Fruit fly (Drosophila melanogaster): ENCODE measurements around the gene B-H2.

B-H2 gene

dm6 chrX:17297924-17298591 is 16.3 kb upstream of the B-H2 start (continued):
- TF ChIP-seq Atf-2 (GFP tag; optimal IDR thresholded peaks at IDR 0.05): no peak
- TF ChIP-seq wor (GFP tag; IDR thresholded peaks at IDR 0.05): no peak
- TF ChIP-seq Dek (tag; optimal IDR thresholded peaks at IDR 0.05): no peak
- TF ChIP-seq CG11456 (GFP tag; IDR thresholded peaks at IDR 0.05): no peak
- no peak for TF ChIP-seq Six4 (GFP tag; optimal IDR thresholded peaks at IDR 0.05)
- TF ChIP-seq CG13123 (GFP tag; optimal IDR thresholded peaks at IDR 0.05): no peak
- no peak for TF ChIP-seq ro (GFP tag; IDR thresholded peaks at IDR 0.05)
- TF ChIP-seq pho (GFP tag; optimal IDR thresholded peaks at IDR 0.05): no peak
- TF ChIP-seq CG18476 (GFP tag; optimal IDR thresholded peaks at IDR 0.05): no peak
- TF ChIP-seq CG18599 (GFP tag; optimal IDR thresholded peaks at IDR 0.05): no peak
- TF ChIP-seq CG6791 (GFP tag; IDR thresholded peaks at IDR 0.05; ENCODE audit: partially characterized antibody): 0 out of 3 replicates have a peak, but pooled peaks have one; percentile 41
- no peak for TF ChIP-seq CG11560 (tag; IDR thresholded peaks at IDR 0.05)
- no peak for TF ChIP-seq HmgZ (tag; optimal IDR thresholded peaks at IDR 0.05)
- no peak for TF ChIP-seq CG9817 (tag; optimal IDR thresholded peaks at IDR 0.05)
- no peak for TF ChIP-seq Lim3 (GFP tag; IDR thresholded peaks at IDR 0.05)
- TF ChIP-seq crol (GFP tag; IDR thresholded peaks at IDR 0.05): no peak
- no peak for TF ChIP-seq Kr (GFP tag; optimal IDR thresholded peaks at IDR 0.05)
- TF ChIP-seq CkIIα-i1 (GFP tag; IDR thresholded peaks at IDR 0.05): no peak
- TF ChIP-seq twi (tag; optimal IDR thresholded peaks at IDR 0.05): peak; percentile 38
- no peak for TF ChIP-seq prd (optimal IDR thresholded peaks at IDR 0.05)
- TF ChIP-seq prd (GFP tag; IDR thresholded peaks at IDR 0.05): peak; percentile 28; the same call in 1 of the 3 replicates
- TF ChIP-seq CG43689 (GFP tag; IDR thresholded peaks at IDR 0.05): no peak
- no peak for TF ChIP-seq Deaf1 (tag; optimal IDR thresholded peaks at IDR 0.05)
- TF ChIP-seq CoRest (tag; optimal IDR thresholded peaks at IDR 0.05): no peak
- no peak for TF ChIP-seq CG10565 (GFP tag; optimal IDR thresholded peaks at IDR 0.05)
- no peak for TF ChIP-seq CG8765 (GFP tag; IDR thresholded peaks at IDR 0.05)
- TF ChIP-seq Optix (GFP tag; IDR thresholded peaks at IDR 0.05): 0 out of 3 replicates have a peak, but pooled peaks have one; percentile 55
- no peak for TF ChIP-seq chn (GFP tag; optimal IDR thresholded peaks at IDR 0.05)
- TF ChIP-seq sim (GFP tag; IDR thresholded peaks at IDR 0.05): no peak
- no peak for TF ChIP-seq Jarid2 (GFP tag; optimal IDR thresholded peaks at IDR 0.05)
- no peak for TF ChIP-seq D (optimal IDR thresholded peaks at IDR 0.05)
- peak; percentile 28 for TF ChIP-seq D (GFP tag; optimal IDR thresholded peaks at IDR 0.05)
- TF ChIP-seq CG1647 (GFP tag; optimal IDR thresholded peaks at IDR 0.05): no peak
- no peak for TF ChIP-seq CG17802 (tag; optimal IDR thresholded peaks at IDR 0.05)
- TF ChIP-seq Ravus (GFP tag; IDR thresholded peaks at IDR 0.05): no peak
- TF ChIP-seq Trl (optimal IDR thresholded peaks at IDR 0.05): no peak
- TF ChIP-seq Trl (GFP tag; optimal IDR thresholded peaks at IDR 0.05): no peak
- TF ChIP-seq CG13775 (GFP tag; optimal IDR thresholded peaks at IDR 0.05): no peak
- peak; percentile 19 for TF ChIP-seq wek (GFP tag; optimal IDR thresholded peaks at IDR 0.05)
- no peak for TF ChIP-seq pan (optimal IDR thresholded peaks at IDR 0.05)
- peak in 1 of 2 experiments; percentile 38 for TF ChIP-seq pan (GFP tag; optimal IDR thresholded peaks at IDR 0.05 in 1 of 2, IDR thresholded peaks at IDR 0.05 in 1 of 2)
- TF ChIP-seq CG2712 (tag; optimal IDR thresholded peaks at IDR 0.05): peak; percentile 9
- TF ChIP-seq CG6765 (GFP tag; optimal IDR thresholded peaks at IDR 0.05): no peak
- TF ChIP-seq trh (GFP tag; optimal IDR thresholded peaks at IDR 0.05): no peak
- no peak for TF ChIP-seq CG31365 (tag; optimal IDR thresholded peaks at IDR 0.05)
- TF ChIP-seq ara (GFP tag; IDR thresholded peaks at IDR 0.05): peak; percentile 37; the same call in 1 of the 2 replicates
- no peak for TF ChIP-seq CG10267 (tag; optimal IDR thresholded peaks at IDR 0.05)
- no peak for TF ChIP-seq CG3281 (GFP tag; optimal IDR thresholded peaks at IDR 0.05)
- TF ChIP-seq Dad (GFP tag; optimal IDR thresholded peaks at IDR 0.05): no peak
- TF ChIP-seq shn (GFP tag; optimal IDR thresholded peaks at IDR 0.05): no peak
- TF ChIP-seq aop (GFP tag; IDR thresholded peaks at IDR 0.05): no peak
- TF ChIP-seq tin (GFP tag; optimal IDR thresholded peaks at IDR 0.05): no peak

All from whole organism, embryonic.